Worm (Caenorhabditis elegans) whole organism, L3 larva: ENCODE measurements around the gene T03E6.8.

Source experiments
- ZK546.5 ChIP-seq: sonication (generic microtip); optimal IDR thresholded peaks from 2 replicates; lab custom pipeline; 2017; ENCODE audit warnings: missing biosample characterization, missing genetic modification characterization
- ceh-28 ChIP-seq: fragments of 150-350 bp; optimal IDR thresholded peaks from 2 replicates; lab custom pipeline; 2014; ENCODE audit warnings: missing biosample characterization, missing genetic modification reagents, missing genetic modification characterization
- elt-3 ChIP-seq, 3 experiments: fragments of 150-350 bp in 1 of 3; sonication (generic microtip) in 2 of 3; optimal IDR thresholded peaks; 2 replicates in 2 of 3; 4 replicates in 1 of 3; lab custom pipeline; 2014 to 2017; ENCODE audit warnings: missing biosample characterization in 3 of 3, missing genetic modification characterization in 3 of 3
- fos-1 ChIP-seq: fragments of 150-350 bp; optimal IDR thresholded peaks from 2 replicates; lab custom pipeline; 2014; ENCODE audit warnings: missing biosample characterization, missing genetic modification characterization
- hmg-11 ChIP-seq: sonication (generic microtip); optimal IDR thresholded peaks from 2 replicates; lab custom pipeline; 2016; ENCODE audit warnings: missing genetic modification characterization, missing compliant biosample characterization
- lsy-12 ChIP-seq: sonication (generic microtip); optimal IDR thresholded peaks from 2 replicates; lab custom pipeline; 2016; ENCODE audit warnings: mild to moderate bottlenecking, missing genetic modification characterization, missing compliant biosample characterization
- nfya-1 ChIP-seq: sonication (generic microtip); optimal IDR thresholded peaks from 2 replicates; lab custom pipeline; 2017; ENCODE audit warnings: missing genetic modification characterization, mild to moderate bottlenecking, missing compliant biosample characterization, antibody characterized with exemption, moderate library complexity; ENCODE audit not compliant: insufficient read depth
- nhr-12 ChIP-seq: fragments of 150-350 bp; optimal IDR thresholded peaks from 2 replicates; lab custom pipeline; 2014; ENCODE audit warnings: missing biosample characterization, missing genetic modification characterization
- nhr-237 ChIP-seq: fragments of 150-350 bp; optimal IDR thresholded peaks from 2 replicates; lab custom pipeline; 2014; ENCODE audit warnings: missing biosample characterization, missing genetic modification characterization
- nhr-43 ChIP-seq: sonication (generic microtip); optimal IDR thresholded peaks from 2 replicates; lab custom pipeline; 2016; ENCODE audit warnings: mild to moderate bottlenecking, missing genetic modification characterization, missing compliant biosample characterization; ENCODE audit not compliant: poor library complexity, severe bottlenecking
- nhr-67 ChIP-seq: fragments of 150-350 bp; optimal IDR thresholded peaks from 2 replicates; lab custom pipeline; 2014; ENCODE audit warnings: missing biosample characterization, missing genetic modification characterization
- pha-4 ChIP-seq: fragments of 150-350 bp; optimal IDR thresholded peaks from 2 replicates; lab custom pipeline; 2014; ENCODE audit warnings: missing biosample characterization, missing genetic modification reagents, missing genetic modification characterization
- skn-1 ChIP-seq: fragments of 150-350 bp; optimal IDR thresholded peaks from 2 replicates; lab custom pipeline; 2014; ENCODE audit warnings: missing biosample characterization, missing genetic modification characterization
- unc-39 ChIP-seq: sonication (generic microtip); optimal IDR thresholded peaks from 4 replicates; lab custom pipeline; 2017; ENCODE audit warnings: missing biosample characterization, missing genetic modification characterization
- zag-1 ChIP-seq: fragments of 150-350 bp; optimal IDR thresholded peaks from 2 replicates; lab custom pipeline; 2014; ENCODE audit warnings: missing biosample characterization, missing genetic modification characterization
- ztf-4 ChIP-seq: fragments of 150-350 bp; optimal IDR thresholded peaks from 2 replicates; lab custom pipeline; 2014; ENCODE audit warnings: missing biosample characterization, missing genetic modification characterization

Gene T03E6.8

ce11 chrV:16568056-16568455, 34.9 kb downstream of the T03E6.8 start:
- TF ChIP-seq ceh-28 (tag; lab: Kevin White, UChicago): no peak
- no peak for TF ChIP-seq nfya-1
- no peak for TF ChIP-seq hmg-11 (tag; lab: Kevin White, UChicago)
- no peak for TF ChIP-seq nhr-43 (tag; lab: Kevin White, UChicago)
- TF ChIP-seq elt-3 (tag; optimal IDR thresholded peaks at IDR 0.05; lab: Kevin White, UChicago): no peak
- no peak for TF ChIP-seq unc-39 (tag; lab: Kevin White, UChicago)
- TF ChIP-seq nhr-237 (tag; lab: Kevin White, UChicago): no peak
- no peak for TF ChIP-seq ztf-4 (tag; lab: Kevin White, UChicago)
- TF ChIP-seq fos-1 (tag; lab: Kevin White, UChicago): no peak

- TF ChIP-seq nhr-43 (tag; lab: Kevin White, UChicago): no peak
Observed at ce11 chrV:16565639-16566038, 37.4 kb downstream of the T03E6.8 start, which contains the start of gene sru-45. Gene sru-45, plus strand, starts transcription at chrV:16565939.

ce11 chrV:16552929-16553328, 50.1 kb downstream of the T03E6.8 start, which contains the start of gene Y32B12B.4:
Gene Y32B12B.4, plus strand, starts transcription at chrV:16553327.
- TF ChIP-seq pha-4 (tag; lab: Kevin White, UChicago) (no peak), nhr-12 (tag; lab: Kevin White, UChicago) (no peak), lsy-12 (no peak), ZK546.5 (no peak), hmg-11 (tag; lab: Kevin White, UChicago) (no peak), zag-1 (tag; lab: Kevin White, UChicago) (no peak), nhr-67 (tag; lab: Kevin White, UChicago) (no peak), elt-3 (tag; optimal IDR thresholded peaks at IDR 0.05; lab: Kevin White, UChicago) (no peak), skn-1 (tag; lab: Kevin White, UChicago) (no peak)
